Worm (Caenorhabditis elegans): ENCODE data around the gene vrp-1.

DNA sequence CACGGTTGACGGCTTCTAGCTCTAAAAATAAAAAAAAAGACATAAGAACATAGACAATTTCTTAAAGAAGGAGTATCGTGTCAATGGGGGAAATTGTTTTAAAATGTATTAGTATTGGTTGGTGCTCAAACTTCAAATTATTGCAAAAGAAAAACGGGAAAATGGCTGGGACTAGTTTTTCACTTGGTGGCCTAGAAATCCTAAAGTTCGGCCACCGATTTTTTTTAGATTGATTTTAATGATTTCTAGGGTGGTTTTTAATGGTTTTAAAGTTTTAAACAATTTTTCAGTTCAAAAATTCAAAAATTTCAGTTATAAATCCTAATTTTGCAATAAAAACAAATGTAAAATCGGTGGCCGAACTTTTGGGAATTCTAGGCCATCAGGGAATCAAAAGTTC lies 25.7 kb upstream of the vrp-1 start:
- no peak for TF ChIP-seq him-1 (tag; optimal IDR thresholded peaks at IDR 0.05)
- no peak for TF ChIP-seq W03F9.2 (tag; optimal IDR thresholded peaks at IDR 0.05)
